Worm (Caenorhabditis elegans): ENCODE measurements around the gene R13A1.5.

- TF ChIP-seq ets-5 (GFP tag; IDR thresholded peaks at IDR 0.05): no peak
- TF ChIP-seq unc-62 (GFP tag; optimal IDR thresholded peaks at IDR 0.05): no peak
Measured at ce11 chrIV:7184597-7184996, 7.0 kb downstream of the R13A1.5 start, which contains the start of gene clec-179.

All from whole organism, L1 larva.